Fruit fly (Drosophila melanogaster) S2 (cell line): ENCODE measurements around the gene emc.

ENCODE experiments used
- CG8478 ChIP-seq: fragments of >200 bp; optimal IDR thresholded peaks from 2 replicates; lab custom pipeline; 2018
- CTCF ChIP-seq, 2 experiments: fragments of >200 bp; optimal IDR thresholded peaks; 2 replicates each; lab custom pipeline; 2018

dm6 chr3L:796926-797802, 48.0 kb downstream of the emc start:
- TF ChIP-seq CG8478 (no peak), CTCF (optimal IDR thresholded peaks at IDR 0.05; lab: Kevin White, UChicago) (no peak)
